Worm (Caenorhabditis elegans): ENCODE data around the gene pat-3.

DNA sequence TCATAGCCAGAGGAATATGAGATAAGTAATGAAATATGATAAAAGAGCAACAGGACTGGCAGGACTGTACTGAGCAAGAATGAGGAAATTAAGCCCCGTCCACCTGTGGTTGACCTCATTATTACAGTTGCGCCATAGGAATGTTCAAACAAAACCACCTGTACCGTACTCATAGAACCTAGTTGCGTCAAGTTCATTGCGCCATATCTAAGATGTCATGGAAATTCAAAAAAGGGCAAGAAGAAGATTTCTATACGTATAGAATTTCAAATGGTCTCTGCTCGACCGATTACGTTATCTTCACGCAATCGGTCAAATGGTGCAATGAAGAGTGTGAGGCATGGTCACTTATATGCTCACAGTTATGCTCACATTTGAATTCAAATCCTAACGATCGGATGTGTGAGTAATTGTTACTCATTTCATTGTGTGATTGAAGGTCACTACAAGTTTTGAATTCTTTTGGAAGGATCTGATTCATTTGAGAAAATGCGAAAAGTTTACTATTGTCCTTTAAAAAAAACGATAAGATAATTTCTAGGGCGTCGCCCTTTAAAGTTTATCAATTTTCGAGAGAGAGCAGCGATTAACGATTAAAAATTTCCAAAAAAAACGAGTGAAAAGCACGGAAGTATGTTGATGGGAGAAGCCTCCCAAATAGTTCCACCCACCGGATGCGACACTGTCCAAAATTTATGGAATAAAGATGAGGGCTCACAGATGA is 42.0 kb downstream of the pat-3 start:
- TF ChIP-seq ceh-45 (GFP tag; IDR thresholded peaks at IDR 0.05) (no peak), Y22D7AL.16 (tag; optimal IDR thresholded peaks at IDR 0.05) (no peak), fkh-6 (tag; optimal IDR thresholded peaks at IDR 0.05) (no peak), ama-1 (optimal IDR thresholded peaks at IDR 0.05) (no peak), unc-86 (tag; optimal IDR thresholded peaks at IDR 0.05) (no peak), nhr-11 (tag; optimal IDR thresholded peaks at IDR 0.05) (no peak), pqm-1 (tag; optimal IDR thresholded peaks at IDR 0.05) (no peak), ceh-18 (tag; optimal IDR thresholded peaks at IDR 0.05) (no peak), zip-5 (tag; optimal IDR thresholded peaks at IDR 0.05) (no peak), tbx-2 (tag; optimal IDR thresholded peaks at IDR 0.05) (no peak), nfya-1 (tag; optimal IDR thresholded peaks at IDR 0.05) (no peak), elt-2 (tag; optimal IDR thresholded peaks at IDR 0.05) (no peak), nhr-232 (tag; optimal IDR thresholded peaks at IDR 0.05) (no peak)
